Worm (Caenorhabditis elegans) whole organism, young adult: Measurements from ENCODE around the gene C06A1.7.

ENCODE experiments used
- B0261.1 ChIP-seq: sonication (generic microtip); optimal IDR thresholded peaks from 2 replicates; lab custom pipeline; 2016; ENCODE audit warnings: mild to moderate bottlenecking, missing genetic modification characterization, moderate library complexity, missing compliant biosample characterization
- F10E7.11 ChIP-seq: sonication (generic microtip); optimal IDR thresholded peaks from 2 replicates; lab custom pipeline; 2017; ENCODE audit warnings: mild to moderate bottlenecking, missing genetic modification characterization, moderate library complexity, missing compliant biosample characterization
- F33H1.4 ChIP-seq: fragments of 200-800 bp; sonication (Bioruptor generic); IDR thresholded peaks from 2 replicates; pipeline ENCODE4 v1.3.6; 2022; ENCODE audit warnings: missing genetic modification reagents, missing genetic modification characterization, missing compliant biosample characterization
- F52B5.7 ChIP-seq: sonication (generic microtip); optimal IDR thresholded peaks from 2 replicates; lab custom pipeline; 2016; ENCODE audit warnings: mild to moderate bottlenecking, missing genetic modification characterization, missing compliant biosample characterization
- K12H6.12 ChIP-seq: fragments of 200-800 bp; sonication (Bioruptor generic); optimal IDR thresholded peaks from 2 replicates; lab custom pipeline; 2018; ENCODE audit warnings: mild to moderate bottlenecking, missing genetic modification characterization, missing compliant biosample characterization
- Y79H2A.3 ChIP-seq: fragments of 200-800 bp; sonication (Bioruptor generic); conservative IDR thresholded peaks from 2 replicates; pipeline ENCODE4 v1.3.6; 2022; ENCODE audit warnings: missing genetic modification reagents, missing genetic modification characterization, missing compliant biosample characterization
- Y95B8A.8 ChIP-seq: fragments of 200-800 bp; sonication (Bioruptor generic); IDR thresholded peaks from 2 replicates; pipeline ENCODE4 v1.3.6; 2022; ENCODE audit warnings: missing genetic modification reagents, missing genetic modification characterization, missing compliant biosample characterization
- ZK185.1 ChIP-seq: sonication (generic microtip); optimal IDR thresholded peaks from 2 replicates; lab custom pipeline; 2016; ENCODE audit warnings: mild to moderate bottlenecking, missing genetic modification characterization, missing compliant biosample characterization; ENCODE audit not compliant: poor library complexity, severe bottlenecking
- atf-7 ChIP-seq: sonication (generic microtip); optimal IDR thresholded peaks from 2 replicates; lab custom pipeline; 2017; ENCODE audit warnings: mild to moderate bottlenecking, missing genetic modification characterization, missing compliant biosample characterization
- attf-3 ChIP-seq: fragments of 200-800 bp; sonication (Bioruptor generic); conservative IDR thresholded peaks from 2 replicates; pipeline ENCODE4 v1.3.6; 2022; ENCODE audit warnings: missing genetic modification reagents, missing genetic modification characterization, missing compliant biosample characterization
- attf-5 ChIP-seq: fragments of 200-800 bp; sonication (Bioruptor generic); optimal IDR thresholded peaks from 2 replicates; lab custom pipeline; 2018; ENCODE audit warnings: mild to moderate bottlenecking, missing genetic modification characterization, missing compliant biosample characterization
- ceh-40 ChIP-seq: fragments of 200-800 bp; sonication (Bioruptor generic); IDR thresholded peaks from 2 replicates; pipeline ENCODE4 v1.3.6; 2022; ENCODE audit warnings: missing genetic modification characterization, missing compliant biosample characterization
- ceh-58 ChIP-seq: fragments of 200-800 bp; sonication (Bioruptor generic); IDR thresholded peaks from 2 replicates; pipeline ENCODE4 v1.3.6; 2022; ENCODE audit warnings: missing genetic modification characterization, missing compliant biosample characterization
- dox-1 ChIP-seq: fragments of 200-800 bp; sonication (Bioruptor generic); IDR thresholded peaks from 2 replicates; pipeline ENCODE4 v1.3.6; 2022; ENCODE audit warnings: missing genetic modification reagents, missing genetic modification characterization, missing compliant biosample characterization
- egl-44 ChIP-seq: fragments of 200-800 bp; sonication (Bioruptor generic); IDR thresholded peaks from 2 replicates; pipeline ENCODE4 v1.3.6; 2022; ENCODE audit warnings: missing genetic modification reagents, missing genetic modification characterization, missing compliant biosample characterization
- ekl-4 ChIP-seq: fragments of 200-800 bp; sonication (Bioruptor generic); IDR thresholded peaks from 2 replicates; pipeline ENCODE4 v1.3.6; 2022; ENCODE audit warnings: missing genetic modification reagents, missing genetic modification characterization, missing compliant biosample characterization
- ets-4 ChIP-seq: fragments of 200-800 bp; sonication (Bioruptor generic); optimal IDR thresholded peaks from 2 replicates; lab custom pipeline; 2018; ENCODE audit warnings: mild to moderate bottlenecking, missing genetic modification characterization, missing compliant biosample characterization
- fkh-3 ChIP-seq: sonication (generic microtip); optimal IDR thresholded peaks from 2 replicates; lab custom pipeline; 2016; ENCODE audit warnings: mild to moderate bottlenecking, missing genetic modification characterization, missing compliant biosample characterization
- gei-17 ChIP-seq: fragments of 200-800 bp; sonication (Bioruptor generic); optimal IDR thresholded peaks from 2 replicates; lab custom pipeline; 2018; ENCODE audit warnings: mild to moderate bottlenecking, missing genetic modification characterization, missing compliant biosample characterization
- him-1 ChIP-seq: sonication (generic microtip); optimal IDR thresholded peaks from 2 replicates; lab custom pipeline; 2016; ENCODE audit warnings: missing genotype, missing genetic modification reagents, missing genetic modification characterization, missing compliant biosample characterization
- hsf-1 ChIP-seq: fragments of 200-800 bp; sonication (Bioruptor generic); IDR thresholded peaks from 2 replicates; pipeline ENCODE4 v1.3.6; 2022; ENCODE audit warnings: missing genetic modification reagents, missing genetic modification characterization, missing compliant biosample characterization
- lag-1 ChIP-seq: fragments of 200-800 bp; sonication (Bioruptor generic); IDR thresholded peaks from 2 replicates; pipeline ENCODE4 v1.3.6; 2022; ENCODE audit warnings: missing genetic modification reagents, missing genetic modification characterization, missing compliant biosample characterization
- let-526 ChIP-seq: fragments of 200-800 bp; sonication (Bioruptor generic); IDR thresholded peaks from 2 replicates; pipeline ENCODE4 v1.3.6; 2022; ENCODE audit warnings: missing genetic modification reagents, missing genetic modification characterization, missing compliant biosample characterization
- lin-35 ChIP-seq, 3 experiments: fragments of 150-350 bp in 2 of 3; sonication (generic microtip) in 1 of 3; optimal IDR thresholded peaks; 2 replicates each; lab custom pipeline; 2014 to 2018; ENCODE audit warnings: missing biosample characterization in 3 of 3, missing genetic modification characterization in 3 of 3, missing genetic modification reagents in 3 of 3
- lin-54 ChIP-seq: fragments of 200-800 bp; sonication (Bioruptor generic); optimal IDR thresholded peaks from 2 replicates; lab custom pipeline; 2018; ENCODE audit warnings: mild to moderate bottlenecking, missing genetic modification characterization, missing compliant biosample characterization
- lsl-1 ChIP-seq: fragments of 200-800 bp; sonication (Bioruptor generic); optimal IDR thresholded peaks from 2 replicates; lab custom pipeline; 2018; ENCODE audit warnings: mild to moderate bottlenecking, missing genetic modification characterization, moderate library complexity, missing compliant biosample characterization
- mcd-1 ChIP-seq: fragments of 200-800 bp; sonication (Bioruptor generic); IDR thresholded peaks from 2 replicates; pipeline ENCODE4 v1.3.6; 2022; ENCODE audit warnings: missing genetic modification reagents, missing genetic modification characterization, missing compliant biosample characterization
- mel-28 ChIP-seq: sonication (generic microtip); optimal IDR thresholded peaks from 2 replicates; lab custom pipeline; 2016; ENCODE audit warnings: borderline replicate concordance, mild to moderate bottlenecking, missing genetic modification characterization, missing compliant biosample characterization
- mes-4 ChIP-seq: sonication (generic microtip); optimal IDR thresholded peaks from 2 replicates; lab custom pipeline; 2016; ENCODE audit warnings: missing genotype, missing genetic modification characterization, missing compliant biosample characterization
- mxl-1 ChIP-seq: sonication (generic microtip); optimal IDR thresholded peaks from 2 replicates; lab custom pipeline; 2016; ENCODE audit warnings: missing genetic modification characterization, missing compliant biosample characterization
- nfya-1 ChIP-seq: sonication (generic microtip); optimal IDR thresholded peaks from 2 replicates; lab custom pipeline; 2017; ENCODE audit warnings: antibody characterized with exemption, missing compliant biosample characterization, missing genetic modification characterization, borderline replicate concordance; ENCODE audit not compliant: insufficient read depth
- nfya-2 ChIP-seq: fragments of 200-800 bp; sonication (Bioruptor generic); IDR thresholded peaks from 2 replicates; pipeline ENCODE4 v1.3.6; 2022; ENCODE audit warnings: missing genetic modification reagents, missing genetic modification characterization, missing compliant biosample characterization
- nhr-90 ChIP-seq: sonication (generic microtip); optimal IDR thresholded peaks from 2 replicates; lab custom pipeline; 2016; ENCODE audit warnings: missing genotype, mild to moderate bottlenecking, missing genetic modification characterization, missing compliant biosample characterization
- pbrm-1 ChIP-seq: fragments of 200-800 bp; sonication (Bioruptor generic); IDR thresholded peaks from 2 replicates; pipeline ENCODE4 v1.3.6; 2022; ENCODE audit warnings: missing genetic modification reagents, missing genetic modification characterization, missing compliant biosample characterization
- pha-4 ChIP-seq: fragments of 150-350 bp; sonication (generic microtip); optimal IDR thresholded peaks from 2 replicates; lab custom pipeline; 2014; ENCODE audit warnings: missing biosample characterization, missing genetic modification reagents, missing genetic modification characterization
- rec-8 ChIP-seq, 2 experiments: sonication (generic microtip); optimal IDR thresholded peaks; 2 replicates each; lab custom pipeline; 2016; ENCODE audit warnings: mild to moderate bottlenecking in 2 of 2, missing genetic modification characterization in 2 of 2, missing genetic modification reagents in 2 of 2, missing genotype in 2 of 2, missing biosample characterization in 1 of 2, missing compliant biosample characterization in 1 of 2, moderate library complexity in 1 of 2
- sea-2 ChIP-seq: fragments of 200-800 bp; sonication (Bioruptor generic); IDR thresholded peaks from 2 replicates; pipeline ENCODE4 v1.3.6; 2022; ENCODE audit warnings: missing genetic modification characterization, missing compliant biosample characterization
- snpc-1.3 ChIP-seq: sonication (generic microtip); optimal IDR thresholded peaks from 2 replicates; lab custom pipeline; 2017; ENCODE audit warnings: missing genetic modification characterization, mild to moderate bottlenecking, missing compliant biosample characterization, antibody characterized with exemption, moderate library complexity, missing genotype, missing genetic modification reagents; ENCODE audit not compliant: insufficient read depth
- snpc-3.4 ChIP-seq: sonication (generic microtip); optimal IDR thresholded peaks from 2 replicates; lab custom pipeline; 2017; ENCODE audit warnings: missing genetic modification characterization, mild to moderate bottlenecking, missing compliant biosample characterization, antibody characterized with exemption, moderate library complexity, missing genotype, missing genetic modification reagents
- snpc-4 ChIP-seq, 5 experiments: fragments of 150-350 bp in 1 of 5; sonication (generic microtip) in 4 of 5; optimal IDR thresholded peaks; 2 replicates each; lab custom pipeline; 2014 to 2018; ENCODE audit warnings: missing genetic modification characterization in 5 of 5, missing biosample characterization in 3 of 5, antibody characterized with exemption in 2 of 5, mild to moderate bottlenecking in 2 of 5, missing compliant biosample characterization in 2 of 5, missing genotype in 2 of 5, moderate library complexity in 2 of 5, missing genetic modification reagents in 1 of 5
- somi-1 ChIP-seq: fragments of 200-800 bp; sonication (Bioruptor generic); optimal IDR thresholded peaks from 2 replicates; lab custom pipeline; 2018; ENCODE audit warnings: mild to moderate bottlenecking, missing genetic modification characterization, missing compliant biosample characterization
- tbx-9 ChIP-seq: sonication (generic microtip); optimal IDR thresholded peaks from 2 replicates; lab custom pipeline; 2016; ENCODE audit warnings: borderline replicate concordance, missing genetic modification characterization, inconsistent platforms, missing compliant biosample characterization
- unc-130 ChIP-seq: sonication (generic microtip); optimal IDR thresholded peaks from 2 replicates; lab custom pipeline; 2016; ENCODE audit warnings: missing genetic modification reagents, missing genetic modification characterization, missing compliant biosample characterization
- unc-62 ChIP-seq: fragments of 150-350 bp; optimal IDR thresholded peaks from 2 replicates; lab custom pipeline; 2014; ENCODE audit warnings: missing biosample characterization, missing genetic modification reagents, missing genetic modification characterization
- ztf-26 ChIP-seq: sonication (generic microtip); optimal IDR thresholded peaks from 2 replicates; lab custom pipeline; 2017; ENCODE audit warnings: missing genetic modification characterization, missing compliant biosample characterization
- ztf-28 ChIP-seq: fragments of 200-800 bp; sonication (Bioruptor generic); IDR thresholded peaks from 2 replicates; pipeline ENCODE4 v1.3.6; 2022; ENCODE audit warnings: missing genetic modification reagents, missing genetic modification characterization, missing compliant biosample characterization

Gene C06A1.7

DNA sequence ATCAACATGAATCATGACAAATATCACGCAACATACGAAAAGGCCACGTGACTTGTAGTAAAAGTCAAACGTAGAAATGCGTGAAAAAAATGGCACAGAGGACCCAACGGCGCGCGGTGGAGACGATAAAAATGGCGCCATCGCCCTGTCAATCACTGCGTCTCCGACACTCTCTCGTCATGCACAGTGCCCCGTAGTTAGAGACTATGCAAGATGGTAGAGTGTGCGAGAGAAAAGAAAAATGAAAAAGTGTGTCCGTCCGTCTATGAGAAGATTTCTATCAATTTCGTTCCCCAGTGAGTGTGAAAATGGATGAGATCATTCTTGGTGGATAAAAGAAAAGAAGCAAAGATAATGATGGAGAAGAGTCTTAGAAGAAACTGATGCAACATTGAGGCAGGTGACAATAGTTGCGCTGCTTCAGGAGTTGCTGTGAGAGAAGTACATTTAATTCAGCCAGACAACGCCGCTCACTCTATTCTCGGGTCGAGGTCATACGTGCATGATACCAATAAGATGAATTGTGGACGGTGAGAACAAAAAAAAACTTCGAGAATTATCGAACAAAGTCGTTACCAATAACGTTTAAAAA lies 9.1 kb upstream of the C06A1.7 start (continued):
- peak; percentile 16 for TF ChIP-seq K12H6.12 (tag; lab: Kevin White, UChicago)
- TF ChIP-seq F10E7.11 (tag; lab: Kevin White, UChicago): no peak
- TF ChIP-seq somi-1 (GFP tag; lab: Kevin White, UChicago): peak; percentile 31
- peak; percentile 80 for TF ChIP-seq ets-4 (GFP tag; lab: Kevin White, UChicago)
- TF ChIP-seq ekl-4 (GFP tag; lab: Robert Waterston, UW): peak; percentile 35; the same call in 1 of the 2 replicates
- no peak for TF ChIP-seq snpc-1.3 (tag; lab: Kevin White, UChicago)
- no peak for TF ChIP-seq Y79H2A.3 (GFP tag; lab: Robert Waterston, UW)
- TF ChIP-seq sea-2 (GFP tag; lab: Robert Waterston, UW): no peak
- peak; percentile 51 for TF ChIP-seq pha-4 (tag; lab: Kevin White, UChicago)
- peak; percentile 30 for TF ChIP-seq atf-7 (tag; lab: Kevin White, UChicago)
- 0 out of 2 replicates have a peak, but pooled peaks have one; percentile 19 for TF ChIP-seq let-526 (GFP tag; lab: Robert Waterston, UW)
- TF ChIP-seq rec-8 (tag; optimal IDR thresholded peaks at IDR 0.05; lab: Kevin White, UChicago): no peak
- TF ChIP-seq nfya-1 (tag; lab: Kevin White, UChicago): no peak
- TF ChIP-seq lag-1 (GFP tag; lab: Robert Waterston, UW): no peak
- TF ChIP-seq egl-44 (GFP tag; lab: Robert Waterston, UW): no peak
- TF ChIP-seq unc-130: no peak
- no peak for TF ChIP-seq ceh-58 (GFP tag; lab: Robert Waterston, UW)
- no peak for TF ChIP-seq lin-35 (GFP tag; optimal IDR thresholded peaks at IDR 0.05; lab: Kevin White, UChicago)
- no peak for TF ChIP-seq F52B5.7 (tag; lab: Kevin White, UChicago)
- TF ChIP-seq mcd-1 (GFP tag; lab: Robert Waterston, UW): peak; percentile 53
- no peak for TF ChIP-seq nfya-2 (GFP tag; lab: Robert Waterston, UW)
- TF ChIP-seq him-1 (tag; lab: Kevin White, UChicago): no peak
- no peak for TF ChIP-seq mxl-1 (tag; lab: Kevin White, UChicago)
- TF ChIP-seq ZK185.1 (tag; lab: Kevin White, UChicago): no peak
- peak; percentile 84 for TF ChIP-seq ztf-26 (tag; lab: Kevin White, UChicago)
- TF ChIP-seq lin-54 (GFP tag; lab: Kevin White, UChicago): peak; percentile 7
- TF ChIP-seq fkh-3 (tag; lab: Kevin White, UChicago): no peak
- no peak for TF ChIP-seq B0261.1
- no peak for TF ChIP-seq mel-28 (tag; lab: Kevin White, UChicago)
- peak; percentile 8; the same call in 1 of the 2 replicates for TF ChIP-seq pbrm-1
- peak; percentile 64 for TF ChIP-seq hsf-1 (GFP tag; lab: Robert Waterston, UW)
- TF ChIP-seq Y95B8A.8 (GFP tag; lab: Robert Waterston, UW): 0 out of 2 replicates have a peak, but pooled peaks have one; percentile 36
- TF ChIP-seq attf-5 (GFP tag; lab: Kevin White, UChicago): peak; percentile 36
- TF ChIP-seq gei-17 (GFP tag; lab: Kevin White, UChicago): peak; percentile 15
- peak; percentile 55 for TF ChIP-seq nhr-90 (tag; lab: Kevin White, UChicago)
- no peak for TF ChIP-seq lsl-1
- peak; percentile 16 for TF ChIP-seq unc-62 (GFP tag; lab: Kevin White, UChicago)
- no peak for TF ChIP-seq ztf-28 (GFP tag; lab: Robert Waterston, UW)
- peak; percentile 7; the same call in 1 of the 2 replicates for TF ChIP-seq F33H1.4
- no peak for TF ChIP-seq snpc-4 (GFP tag; optimal IDR thresholded peaks at IDR 0.05; lab: Kevin White, UChicago)
- TF ChIP-seq snpc-4 (tag; optimal IDR thresholded peaks at IDR 0.05; lab: Kevin White, UChicago): peak in 2 of 4 experiments; percentile 36 to 68
- TF ChIP-seq dox-1 (GFP tag; lab: Robert Waterston, UW): peak; percentile 72; the same call in 1 of the 2 replicates
- no peak for TF ChIP-seq attf-3 (GFP tag; lab: Robert Waterston, UW)
- no peak for TF ChIP-seq ceh-40 (GFP tag; lab: Robert Waterston, UW)
- TF ChIP-seq mes-4 (tag; lab: Kevin White, UChicago): no peak
- no peak for TF ChIP-seq snpc-3.4 (tag; lab: Kevin White, UChicago)
- no peak for TF ChIP-seq tbx-9 (tag; lab: Kevin White, UChicago)
